Worm (Caenorhabditis elegans) whole organism, L1 larva: ENCODE results near the gene smk-1.

Experiments
- C16A3.4 ChIP-seq: fragments of 150-350 bp; optimal IDR thresholded peaks from 2 replicates; lab custom pipeline; 2014; ENCODE audit warnings: missing biosample characterization, missing genetic modification characterization
- F16B12.6 ChIP-seq: fragments of 150-350 bp; optimal IDR thresholded peaks from 2 replicates; lab custom pipeline; 2014; ENCODE audit warnings: missing biosample characterization, missing genetic modification characterization
- Y116A8C.19 ChIP-seq: sonication (generic microtip); optimal IDR thresholded peaks from 2 replicates; lab custom pipeline; 2016; ENCODE audit warnings: missing compliant biosample characterization, missing genetic modification characterization, borderline replicate concordance
- aha-1 ChIP-seq: fragments of 150-350 bp; optimal IDR thresholded peaks from 2 replicates; lab custom pipeline; 2014; ENCODE audit warnings: missing biosample characterization, missing genetic modification characterization
- alr-1 ChIP-seq: fragments of 200-800 bp; sonication (Bioruptor generic); optimal IDR thresholded peaks from 2 replicates; lab custom pipeline; 2018; ENCODE audit warnings: borderline replicate concordance, mild to moderate bottlenecking, missing genetic modification characterization, missing compliant biosample characterization
- aly-2 ChIP-seq: fragments of 150-350 bp; optimal IDR thresholded peaks from 2 replicates; lab custom pipeline; 2014; ENCODE audit warnings: missing biosample characterization, missing genetic modification characterization
- ama-1 ChIP-seq: fragments of 150-350 bp; optimal IDR thresholded peaks from 2 replicates; lab custom pipeline; 2014
- blmp-1 ChIP-seq: fragments of 150-350 bp; optimal IDR thresholded peaks from 2 replicates; lab custom pipeline; 2014; ENCODE audit warnings: missing biosample characterization, missing genetic modification characterization
- ceh-63 ChIP-seq: fragments of 200-800 bp; sonication (Bioruptor generic); optimal IDR thresholded peaks from 2 replicates; lab custom pipeline; 2018; ENCODE audit warnings: mild to moderate bottlenecking, missing genetic modification characterization, missing compliant biosample characterization
- ceh-8 ChIP-seq: fragments of 200-800 bp; sonication (Bioruptor generic); optimal IDR thresholded peaks from 2 replicates; lab custom pipeline; 2018; ENCODE audit warnings: mild to moderate bottlenecking, missing genetic modification characterization, moderate library complexity, missing compliant biosample characterization
- ces-1 ChIP-seq: fragments of 150-350 bp; optimal IDR thresholded peaks from 2 replicates; lab custom pipeline; 2014; ENCODE audit warnings: missing biosample characterization, missing genetic modification reagents, missing genetic modification characterization
- dpl-1 ChIP-seq, 3 experiments: fragments of 150-350 bp in 2 of 3; sonication (generic microtip) in 1 of 3; optimal IDR thresholded peaks; 2 replicates each; lab custom pipeline; 2014 to 2017; ENCODE audit warnings: missing biosample characterization in 3 of 3, missing genetic modification characterization in 3 of 3, missing genetic modification reagents in 3 of 3
- efl-1 ChIP-seq, 4 experiments: fragments of 150-350 bp; optimal IDR thresholded peaks in 3 of 4; peaks in 1 of 4; 1 replicate in 1 of 4; 2 replicates in 3 of 4; lab custom pipeline; 2014; ENCODE audit warnings: missing biosample characterization in 2 of 4, missing genetic modification characterization in 2 of 4, missing genetic modification reagents in 2 of 4
- egl-27 ChIP-seq, 2 experiments: fragments of 150-350 bp in 1 of 2; sonication (generic microtip); optimal IDR thresholded peaks; 3 replicates each; lab custom pipeline; 2017 to 2018; ENCODE audit warnings: missing biosample characterization in 2 of 2, missing genetic modification characterization in 2 of 2, missing genetic modification reagents in 2 of 2
- elt-2 ChIP-seq: sonication (generic microtip); optimal IDR thresholded peaks from 2 replicates; lab custom pipeline; 2016; ENCODE audit warnings: missing genetic modification characterization, mild to moderate bottlenecking, inconsistent platforms, missing compliant biosample characterization, missing genetic modification reagents
- elt-3 ChIP-seq, 6 experiments: fragments of 150-350 bp in 1 of 6; sonication (generic microtip); optimal IDR thresholded peaks; 2 replicates each; lab custom pipeline; 2017 to 2018; ENCODE audit warnings: missing biosample characterization in 6 of 6, missing genetic modification characterization in 6 of 6, inconsistent platforms in 1 of 6
- fkh-4 ChIP-seq: sonication (generic microtip); optimal IDR thresholded peaks from 2 replicates; lab custom pipeline; 2016; ENCODE audit warnings: missing compliant biosample characterization, missing genetic modification characterization, borderline replicate concordance
- grh-1 ChIP-seq: fragments of 200-800 bp; sonication (Bioruptor generic); IDR thresholded peaks from 2 replicates; pipeline ENCODE4 v1.3.6; 2022; ENCODE audit warnings: missing genetic modification reagents, missing genetic modification characterization, missing compliant biosample characterization
- hlh-17 ChIP-seq: fragments of 200-800 bp; sonication (Bioruptor generic); optimal IDR thresholded peaks from 2 replicates; lab custom pipeline; 2018; ENCODE audit warnings: missing genetic modification characterization, mild to moderate bottlenecking, missing compliant biosample characterization, moderate library complexity, borderline replicate concordance
- hlh-4 ChIP-seq: sonication (generic microtip); optimal IDR thresholded peaks from 2 replicates; lab custom pipeline; 2016; ENCODE audit warnings: mild to moderate bottlenecking, missing genetic modification characterization, missing compliant biosample characterization
- hpl-2 ChIP-seq: fragments of 150-350 bp; optimal IDR thresholded peaks from 2 replicates; lab custom pipeline; 2014; ENCODE audit warnings: missing biosample characterization, missing genetic modification reagents, missing genetic modification characterization
- isw-1 ChIP-seq: fragments of 200-800 bp; sonication (Bioruptor generic); IDR thresholded peaks from 2 replicates; pipeline ENCODE4 v1.3.6; 2022; ENCODE audit warnings: missing genetic modification characterization, missing compliant biosample characterization
- lin-14 ChIP-seq: fragments of 200-800 bp; sonication (Bioruptor generic); optimal IDR thresholded peaks from 2 replicates; lab custom pipeline; 2018; ENCODE audit warnings: mild to moderate bottlenecking, missing genetic modification characterization, moderate library complexity, missing compliant biosample characterization
- lin-39 ChIP-seq: fragments of 150-350 bp; optimal IDR thresholded peaks from 2 replicates; lab custom pipeline; 2014; ENCODE audit warnings: missing biosample characterization, missing genetic modification reagents, missing genetic modification characterization
- lir-3 ChIP-seq: sonication (generic microtip); optimal IDR thresholded peaks from 2 replicates; lab custom pipeline; 2016; ENCODE audit warnings: mild to moderate bottlenecking, missing genetic modification characterization, moderate library complexity, missing compliant biosample characterization; ENCODE audit not compliant: poor library complexity
- lsy-2 ChIP-seq, 2 experiments: fragments of 150-350 bp; optimal IDR thresholded peaks; 2 replicates each; lab custom pipeline; 2014; ENCODE audit warnings: missing biosample characterization in 2 of 2, missing genetic modification characterization in 2 of 2
- mef-2 ChIP-seq: fragments of 150-350 bp; optimal IDR thresholded peaks from 2 replicates; lab custom pipeline; 2014; ENCODE audit warnings: missing biosample characterization, missing genetic modification characterization
- mep-1 ChIP-seq: fragments of 150-350 bp; optimal IDR thresholded peaks from 2 replicates; lab custom pipeline; 2014; ENCODE audit warnings: missing biosample characterization, missing genetic modification characterization
- nhr-11 ChIP-seq: fragments of 150-350 bp; optimal IDR thresholded peaks from 2 replicates; lab custom pipeline; 2014; ENCODE audit warnings: missing biosample characterization, missing genetic modification characterization
- nhr-20 ChIP-seq: sonication (generic microtip); optimal IDR thresholded peaks from 2 replicates; lab custom pipeline; 2016; ENCODE audit warnings: mild to moderate bottlenecking, missing genetic modification characterization, missing compliant biosample characterization
- nhr-237 ChIP-seq: fragments of 150-350 bp; optimal IDR thresholded peaks from 2 replicates; lab custom pipeline; 2014; ENCODE audit warnings: missing biosample characterization, missing genetic modification characterization
- nhr-47 ChIP-seq: sonication (generic microtip); optimal IDR thresholded peaks from 2 replicates; lab custom pipeline; 2016; ENCODE audit warnings: mild to moderate bottlenecking, missing genetic modification characterization, moderate library complexity, missing compliant biosample characterization
- nhr-71 ChIP-seq: sonication (generic microtip); optimal IDR thresholded peaks from 2 replicates; lab custom pipeline; 2016; ENCODE audit warnings: mild to moderate bottlenecking, missing genetic modification characterization, moderate library complexity, missing compliant biosample characterization
- nhr-84 ChIP-seq: sonication (generic microtip); optimal IDR thresholded peaks from 2 replicates; lab custom pipeline; 2017; ENCODE audit warnings: missing biosample characterization, missing genetic modification characterization
- nhr-85 ChIP-seq: sonication (generic microtip); peaks from one replicate; lab custom pipeline; 2016; ENCODE audit warnings: missing genetic modification characterization, inconsistent platforms, missing compliant biosample characterization
- nhr-90 ChIP-seq: sonication (generic microtip); optimal IDR thresholded peaks from 2 replicates; lab custom pipeline; 2016; ENCODE audit warnings: mild to moderate bottlenecking, missing genetic modification characterization, missing compliant biosample characterization; ENCODE audit not compliant: poor library complexity
- pqm-1 ChIP-seq: sonication (generic microtip); optimal IDR thresholded peaks from 3 replicates; lab custom pipeline; 2017; ENCODE audit warnings: missing biosample characterization, missing genetic modification characterization
- skn-1 ChIP-seq: fragments of 150-350 bp; optimal IDR thresholded peaks from 2 replicates; lab custom pipeline; 2014; ENCODE audit warnings: missing biosample characterization, missing genetic modification characterization
- sox-4 ChIP-seq: sonication (generic microtip); optimal IDR thresholded peaks from 2 replicates; lab custom pipeline; 2016; ENCODE audit warnings: missing genetic modification characterization, missing compliant biosample characterization
- sup-37 ChIP-seq: fragments of 200-800 bp; sonication (Bioruptor generic); optimal IDR thresholded peaks from 2 replicates; lab custom pipeline; 2018; ENCODE audit warnings: mild to moderate bottlenecking, missing genetic modification characterization, missing compliant biosample characterization
- tlp-1 ChIP-seq: fragments of 150-350 bp; optimal IDR thresholded peaks from 2 replicates; lab custom pipeline; 2014; ENCODE audit warnings: missing biosample characterization, missing genetic modification characterization
- unc-30 ChIP-seq: sonication (generic microtip); optimal IDR thresholded peaks from 2 replicates; lab custom pipeline; 2017; ENCODE audit warnings: missing biosample characterization, missing genetic modification characterization
- unc-86 ChIP-seq: sonication (generic microtip); optimal IDR thresholded peaks from 2 replicates; lab custom pipeline; 2016; ENCODE audit warnings: missing genetic modification characterization, missing compliant biosample characterization
- vab-15 ChIP-seq: sonication (generic microtip); optimal IDR thresholded peaks from 2 replicates; lab custom pipeline; 2017; ENCODE audit warnings: missing genotype, mild to moderate bottlenecking, missing genetic modification characterization, missing compliant biosample characterization
- zip-4 ChIP-seq: fragments of 200-800 bp; sonication (Bioruptor generic); optimal IDR thresholded peaks from 2 replicates; lab custom pipeline; 2018; ENCODE audit warnings: mild to moderate bottlenecking, missing genetic modification characterization, moderate library complexity, missing compliant biosample characterization

The smk-1 gene

ce11 chrV:8565075-8565474, 42.5 kb upstream of the smk-1 start, which contains the start of gene F25G6.8:
TSS of gene F25G6.8 (minus strand) at chrV:8565175.
- TF ChIP-seq nhr-11 (no peak), elt-2 (no peak), ces-1 (GFP tag; lab: Kevin White, UChicago) (no peak), mef-2 (tag; lab: Kevin White, UChicago) (no peak), isw-1 (GFP tag; lab: Robert Waterston, UW) (no peak), lsy-2 (tag; optimal IDR thresholded peaks at IDR 0.05; lab: Kevin White, UChicago) (no peak), vab-15 (tag; lab: Kevin White, UChicago) (no peak), nhr-85 (tag; lab: Kevin White, UChicago) (no peak), grh-1 (GFP tag; lab: Robert Waterston, UW) (no peak), sox-4 (tag; lab: Kevin White, UChicago) (no peak), ama-1 (no peak), elt-3 (tag; optimal IDR thresholded peaks at IDR 0.05; lab: Kevin White, UChicago) (no peak), nhr-71 (no peak), ceh-63 (GFP tag; lab: Kevin White, UChicago) (no peak)

- TF ChIP-seq egl-27 (tag; optimal IDR thresholded peaks at IDR 0.05; lab: Kevin White, UChicago) (no peak), hlh-17 (GFP tag; lab: Kevin White, UChicago) (no peak), unc-86 (no peak), lsy-2 (tag; optimal IDR thresholded peaks at IDR 0.05; lab: Kevin White, UChicago) (no peak), efl-1 (optimal IDR thresholded peaks at IDR 0.05; lab: Kevin White, UChicago) (no peak), efl-1 (GFP tag; optimal IDR thresholded peaks at IDR 0.05 in 1 of 2; lab: Kevin White, UChicago) (peak in 1 of 2 experiments; percentile 76), grh-1 (GFP tag; lab: Robert Waterston, UW) (no peak), blmp-1 (tag; lab: Kevin White, UChicago) (no peak), fkh-4 (no peak)
These were observed 38.4 kb upstream of the smk-1 start for ce11 chrV:8569172-8569571.

- TF ChIP-seq efl-1 (optimal IDR thresholded peaks at IDR 0.05; lab: Kevin White, UChicago) (peak; percentile 64 to 77), efl-1 (GFP tag; optimal IDR thresholded peaks at IDR 0.05 in 1 of 2; lab: Kevin White, UChicago) (peak; percentile 73 to 97), aha-1 (tag; lab: Kevin White, UChicago) (no peak), mep-1 (tag; lab: Kevin White, UChicago) (peak; percentile 87), aly-2 (tag; lab: Kevin White, UChicago) (peak; percentile 56), lin-14 (peak; percentile 72), dpl-1 (GFP tag; optimal IDR thresholded peaks at IDR 0.05; lab: Kevin White, UChicago) (peak; percentile 61 to 75 (median 71)), pqm-1 (tag; lab: Kevin White, UChicago) (no peak), nhr-20 (peak; percentile 77), C16A3.4 (tag; lab: Kevin White, UChicago) (peak; percentile 10), sox-4 (tag; lab: Kevin White, UChicago) (peak; percentile 57), nhr-237 (tag; lab: Kevin White, UChicago) (no peak), skn-1 (tag; lab: Kevin White, UChicago) (peak; percentile 52), alr-1 (tag; lab: Kevin White, UChicago) (no peak), elt-2 (peak; percentile 12), unc-30 (tag; lab: Kevin White, UChicago) (no peak), elt-3 (tag; optimal IDR thresholded peaks at IDR 0.05; lab: Kevin White, UChicago) (peak in 2 of 6 experiments; percentile 13 to 17), nhr-11 (peak; percentile 20), Y116A8C.19 (tag; lab: Kevin White, UChicago) (no peak), zip-4 (peak; percentile 44), F16B12.6 (tag; lab: Kevin White, UChicago) (peak; percentile 3), ceh-63 (GFP tag; lab: Kevin White, UChicago) (no peak), hpl-2 (GFP tag; lab: Kevin White, UChicago) (peak; percentile 44), sup-37 (GFP tag; lab: Kevin White, UChicago) (peak; percentile 41), nhr-85 (tag; lab: Kevin White, UChicago) (peak; percentile 86), lir-3 (tag; lab: Kevin White, UChicago) (peak; percentile 47), nhr-47 (peak; percentile 89), nhr-90 (tag; lab: Kevin White, UChicago) (peak; percentile 79), ceh-8 (GFP tag; lab: Kevin White, UChicago) (peak; percentile 37), unc-86 (peak; percentile 60), tlp-1 (tag; lab: Kevin White, UChicago) (no peak), fkh-4 (no peak), lin-39 (tag; lab: Kevin White, UChicago) (peak; percentile 76), hlh-4 (tag; lab: Kevin White, UChicago) (no peak), ces-1 (GFP tag; lab: Kevin White, UChicago) (no peak), grh-1 (GFP tag; lab: Robert Waterston, UW) (peak; percentile 44), isw-1 (GFP tag; lab: Robert Waterston, UW) (peak; percentile 66), nhr-84 (tag; lab: Kevin White, UChicago) (no peak)
These were observed 37.7 kb upstream of the smk-1 start, which contains the start of the genes F25G6.9 and symk-1 for ce11 chrV:8569841-8570361. TSS of gene F25G6.9 (minus strand) at chrV:8570000. TSS of gene symk-1 (plus strand) at chrV:8570311.
